Worm (Caenorhabditis elegans): Measurements from ENCODE around the gene nspg-3.

Gene nspg-3

DNA sequence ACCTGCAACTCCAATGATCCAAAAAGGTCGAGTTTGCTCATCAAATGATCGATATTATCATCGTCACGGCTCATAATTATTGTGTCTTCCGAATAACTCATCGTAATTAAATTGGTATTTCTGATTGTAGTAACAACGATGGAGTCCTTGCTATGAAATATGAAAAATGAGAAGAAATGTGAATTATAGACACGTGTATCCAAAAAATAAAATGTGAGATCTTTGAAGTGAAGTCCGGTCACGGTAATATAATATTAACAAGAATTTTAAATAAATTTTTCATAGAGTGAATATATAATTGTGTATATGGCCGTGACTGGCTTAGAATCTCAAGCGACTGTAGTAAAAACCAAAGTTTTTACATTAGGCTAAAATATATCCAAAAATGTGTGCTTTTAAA, 24.5 kb upstream of the nspg-3 start, which contains the start of gene H12I13.1:
TSS of gene H12I13.1 (minus strand) at position 101 of the 400 bp plus-strand sequence.
- TF ChIP-seq lin-13 (GFP tag; optimal IDR thresholded peaks at IDR 0.05) = no peak
- TF ChIP-seq nhr-12 (tag; optimal IDR thresholded peaks at IDR 0.05) = no peak

DNA sequence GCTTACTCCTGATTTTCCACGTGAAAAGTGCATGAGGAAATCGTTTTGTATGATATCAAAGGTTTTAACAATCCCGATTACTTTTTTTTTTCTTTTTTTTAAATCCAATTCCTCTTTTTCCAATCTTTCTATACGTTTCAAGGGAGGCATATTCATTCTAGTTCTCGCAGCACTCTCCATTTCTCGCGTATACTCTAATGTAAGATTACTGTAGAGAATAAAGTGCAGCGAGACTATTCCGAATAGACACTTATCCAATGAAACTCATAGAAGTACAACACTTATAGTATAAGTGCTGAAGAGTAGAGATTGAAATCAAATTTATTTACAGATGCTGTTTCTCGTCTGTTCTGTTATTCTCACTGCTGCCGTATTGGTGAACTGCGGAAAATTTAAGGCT, 14.0 kb upstream of the nspg-3 start, which contains the start of gene H12I13.6:
TSS of gene H12I13.6 (plus strand) at position 301 of the 400 bp plus-strand sequence.
- no peak for TF ChIP-seq ceh-16 (tag; optimal IDR thresholded peaks at IDR 0.05)
- TF ChIP-seq lsy-2 (tag; optimal IDR thresholded peaks at IDR 0.05) = no peak
- no peak for TF ChIP-seq nhr-23 (tag; optimal IDR thresholded peaks at IDR 0.05)
- TF ChIP-seq sma-9 (GFP tag; optimal IDR thresholded peaks at IDR 0.05) = no peak
- no peak for TF ChIP-seq sma-9 (tag; optimal IDR thresholded peaks at IDR 0.05)
- TF ChIP-seq F13H6.1 (tag; optimal IDR thresholded peaks at IDR 0.05) = no peak
- no peak for TF ChIP-seq unc-62 (GFP tag; optimal IDR thresholded peaks at IDR 0.05)
- TF ChIP-seq nhr-10 (tag; optimal IDR thresholded peaks at IDR 0.05) = no peak
- TF ChIP-seq alr-1 (tag; optimal IDR thresholded peaks at IDR 0.05) = no peak
- TF ChIP-seq skn-1 (tag; optimal IDR thresholded peaks at IDR 0.05) = no peak
- TF ChIP-seq dmd-4 (tag; optimal IDR thresholded peaks at IDR 0.05) = no peak

DNA sequence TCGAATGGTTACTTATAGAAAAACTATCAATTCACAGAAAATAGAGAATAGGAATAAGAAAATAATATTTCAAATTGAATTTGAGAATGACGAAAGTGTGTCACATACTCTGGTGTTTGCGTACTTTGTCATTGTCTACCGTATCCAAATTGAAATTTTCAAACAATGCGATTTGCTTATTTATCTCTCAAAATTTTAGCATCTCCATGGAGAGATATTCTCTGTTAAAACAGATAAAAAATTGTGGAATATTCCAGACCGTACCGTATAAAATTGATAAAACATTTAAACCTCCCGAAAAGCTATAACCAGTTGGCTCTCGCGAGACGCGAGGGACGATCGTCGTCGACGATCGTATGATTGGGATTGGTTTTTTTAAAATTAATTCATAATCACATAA, 10.8 kb upstream of the nspg-3 start, which contains the start of gene fbf-1:
TSS of gene fbf-1 (minus strand) at position 101 of the 400 bp plus-strand sequence.
- no peak for TF ChIP-seq skn-1 (tag; optimal IDR thresholded peaks at IDR 0.05)
- TF ChIP-seq nhr-10 (tag; optimal IDR thresholded peaks at IDR 0.05) = no peak
- TF ChIP-seq alr-1 (tag; optimal IDR thresholded peaks at IDR 0.05) = no peak
- TF ChIP-seq blmp-1 (tag; optimal IDR thresholded peaks at IDR 0.05; ENCODE audit: insufficient read depth) = no peak
- no peak for TF ChIP-seq ztf-4 (tag; optimal IDR thresholded peaks at IDR 0.05)
- TF ChIP-seq peb-1 (tag; optimal IDR thresholded peaks at IDR 0.05) = no peak
- TF ChIP-seq unc-39 (tag; optimal IDR thresholded peaks at IDR 0.05) = no peak
- no peak for TF ChIP-seq fos-1 (tag; optimal IDR thresholded peaks at IDR 0.05)
- no peak for TF ChIP-seq nhr-237 (tag; optimal IDR thresholded peaks at IDR 0.05)

DNA sequence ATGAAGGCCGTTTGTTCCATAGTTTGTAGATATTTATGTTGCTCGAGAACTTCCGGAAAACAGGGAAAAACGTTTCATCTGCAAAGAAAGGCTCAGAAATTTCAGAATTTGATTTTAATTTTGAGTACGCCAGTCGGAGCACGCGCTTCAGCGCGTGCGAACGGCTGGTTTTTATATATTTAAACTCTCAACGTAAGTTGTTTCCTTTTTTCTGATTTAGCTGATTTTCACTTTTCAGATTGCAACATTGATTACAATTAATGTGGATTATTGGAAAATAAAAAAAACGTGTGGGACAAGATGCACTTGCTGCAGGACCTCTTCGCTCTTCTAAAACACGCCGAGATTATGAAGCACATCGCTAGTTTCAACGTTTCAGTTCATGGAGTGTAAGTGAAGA, 8.9 kb upstream of the nspg-3 start, which contains the start of gene F21H12.3:
TSS of gene F21H12.3 (plus strand) at position 301 of the 400 bp plus-strand sequence.
- TF ChIP-seq zag-1 (tag; optimal IDR thresholded peaks at IDR 0.05) = no peak
- TF ChIP-seq ceh-16 (tag; optimal IDR thresholded peaks at IDR 0.05) = no peak
- no peak for TF ChIP-seq nhr-21 (tag; optimal IDR thresholded peaks at IDR 0.05)
- no peak for TF ChIP-seq nhr-11 (tag; optimal IDR thresholded peaks at IDR 0.05)
- no peak for TF ChIP-seq nhr-23 (tag; optimal IDR thresholded peaks at IDR 0.05)
- TF ChIP-seq fos-1 (tag; optimal IDR thresholded peaks at IDR 0.05) = no peak
- no peak for TF ChIP-seq crh-2 (tag; optimal IDR thresholded peaks at IDR 0.05)
- TF ChIP-seq mbf-1 (tag; optimal IDR thresholded peaks at IDR 0.05) = no peak
- TF ChIP-seq sma-9 (GFP tag; optimal IDR thresholded peaks at IDR 0.05) = no peak
- no peak for TF ChIP-seq sma-9 (tag; optimal IDR thresholded peaks at IDR 0.05)
- TF ChIP-seq alr-1 (tag; optimal IDR thresholded peaks at IDR 0.05) = no peak
- TF ChIP-seq nhr-25 (tag; optimal IDR thresholded peaks at IDR 0.05) = no peak
- TF ChIP-seq gmeb-1 (tag; optimal IDR thresholded peaks at IDR 0.05) = no peak
- TF ChIP-seq egl-27 (tag; optimal IDR thresholded peaks at IDR 0.05) = no peak
- TF ChIP-seq dmd-4 (tag; optimal IDR thresholded peaks at IDR 0.05) = no peak
- TF ChIP-seq C34F6.9 (tag; optimal IDR thresholded peaks at IDR 0.05) = no peak
- no peak for TF ChIP-seq lsy-2 (tag; optimal IDR thresholded peaks at IDR 0.05)
- no peak for TF ChIP-seq ZK546.5 (tag; optimal IDR thresholded peaks at IDR 0.05)
- TF ChIP-seq lin-11 (tag; optimal IDR thresholded peaks at IDR 0.05) = no peak

DNA sequence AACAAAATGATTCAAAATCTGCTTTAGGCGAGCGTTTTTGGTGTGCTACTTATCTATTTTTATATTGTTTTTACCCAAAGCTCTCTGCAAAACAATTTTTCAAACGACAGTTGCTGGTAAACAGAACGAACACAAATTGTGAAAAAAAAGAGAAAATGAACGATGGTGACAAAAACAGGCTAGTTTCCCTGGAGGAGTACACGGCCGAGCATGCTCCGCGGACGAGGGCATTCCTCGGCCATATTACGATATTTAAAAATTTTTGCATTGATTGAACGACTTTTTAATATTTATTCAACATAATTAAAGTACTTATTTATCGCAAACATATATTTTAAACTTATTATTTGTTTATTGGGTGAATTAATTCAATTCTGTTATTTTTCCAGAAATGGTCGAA, 5.9 kb downstream of the nspg-3 start, which contains the start of the genes tpp-2 and rbbp-5:
TSS of gene tpp-2 (minus strand) at position 157 of the 400 bp plus-strand sequence.
TSS of gene rbbp-5 (plus strand) at position 390 of the 400 bp plus-strand sequence.
- TF ChIP-seq fos-1 (tag; optimal IDR thresholded peaks at IDR 0.05) (peak; percentile 40), nhr-6 (tag; optimal IDR thresholded peaks at IDR 0.05) (no peak), sma-9 (GFP tag; optimal IDR thresholded peaks at IDR 0.05) (peak; percentile 68), sma-9 (tag; optimal IDR thresholded peaks at IDR 0.05) (no peak), lsy-2 (tag; optimal IDR thresholded peaks at IDR 0.05) (peak; percentile 19 to 83), gmeb-1 (tag; optimal IDR thresholded peaks at IDR 0.05) (peak; percentile 56), lin-11 (tag; optimal IDR thresholded peaks at IDR 0.05) (peak; percentile 3), ztf-4 (tag; optimal IDR thresholded peaks at IDR 0.05) (no peak), skn-1 (tag; optimal IDR thresholded peaks at IDR 0.05) (peak; percentile 63), C34F6.9 (tag; optimal IDR thresholded peaks at IDR 0.05) (peak; percentile 60), ztf-11 (tag; optimal IDR thresholded peaks at IDR 0.05) (no peak), ZK546.5 (tag; optimal IDR thresholded peaks at IDR 0.05) (no peak), crh-2 (tag; optimal IDR thresholded peaks at IDR 0.05) (peak; percentile 63)
